Fruit fly (Drosophila melanogaster): ENCODE measurements around the gene Nmt.

The Nmt gene

dm6 chr3L:8187397-8187811, 9.2 kb upstream of the Nmt start:
- peak; percentile 16; the same call in 1 of the 2 replicates for TF ChIP-seq Ets98B (GFP tag; IDR thresholded peaks at IDR 0.05)
- TF ChIP-seq CG32121 (GFP tag; IDR thresholded peaks at IDR 0.05), result 0 out of 2 replicates have a peak, but pooled peaks have one; percentile 30
- no peak for TF ChIP-seq gl (tag; optimal IDR thresholded peaks at IDR 0.05)

- peak; percentile 78 for TF ChIP-seq Snoo (tag; optimal IDR thresholded peaks at IDR 0.05)
- peak; percentile 84 for TF ChIP-seq rn (GFP tag; IDR thresholded peaks at IDR 0.05)
- TF ChIP-seq CG9948 (tag; optimal IDR thresholded peaks at IDR 0.05), result peak; percentile 73
- TF ChIP-seq EcR (GFP tag; optimal IDR thresholded peaks at IDR 0.05), result no peak
- TF ChIP-seq CG10348 (GFP tag; IDR thresholded peaks at IDR 0.05), result peak; percentile 77
- TF ChIP-seq Pif1A (GFP tag; optimal IDR thresholded peaks at IDR 0.05), result no peak
- peak; percentile 81 for TF ChIP-seq fd96Ca (GFP tag; IDR thresholded peaks at IDR 0.05)
- peak; percentile 82 for TF ChIP-seq Ets98B (GFP tag; IDR thresholded peaks at IDR 0.05)
- peak; percentile 92 for TF ChIP-seq CG4496 (GFP tag; IDR thresholded peaks at IDR 0.05)
- peak; percentile 69 for TF ChIP-seq CG34367 (tag; optimal IDR thresholded peaks at IDR 0.05)
- peak; percentile 19 for TF ChIP-seq gl (tag; optimal IDR thresholded peaks at IDR 0.05)
- TF ChIP-seq CG15710 (tag; optimal IDR thresholded peaks at IDR 0.05), result peak; percentile 87
- TF ChIP-seq Pif1B (GFP tag; optimal IDR thresholded peaks at IDR 0.05), result peak; percentile 73
- TF ChIP-seq D1 (tag; optimal IDR thresholded peaks at IDR 0.05), result no peak
- TF ChIP-seq CG12605 (GFP tag; IDR thresholded peaks at IDR 0.05), result peak; percentile 50; the same call in 1 of the 2 replicates
- TF ChIP-seq CG14655 (GFP tag; optimal IDR thresholded peaks at IDR 0.05), result no peak
- peak; percentile 82 for TF ChIP-seq CG8159 (tag; optimal IDR thresholded peaks at IDR 0.05)
- TF ChIP-seq CG32121 (GFP tag; IDR thresholded peaks at IDR 0.05), result peak; percentile 89
- peak; percentile 74 for TF ChIP-seq CG8301 (tag; optimal IDR thresholded peaks at IDR 0.05)
- TF ChIP-seq CG17806 (tag; optimal IDR thresholded peaks at IDR 0.05), result peak; percentile 73
- TF ChIP-seq CG13204 (GFP tag; optimal IDR thresholded peaks at IDR 0.05), result no peak
Observed at dm6 chr3L:8186627-8187396, 8.6 kb upstream of the Nmt start, which contains the start of the genes ERR and Atg18a. ERR (minus strand) TSS chr3L:8186671. Atg18a (plus strand) TSS chr3L:8186857.

dm6 chr3L:8185263-8186227, 7.3 kb upstream of the Nmt start:
- TF ChIP-seq CG4496 (GFP tag; IDR thresholded peaks at IDR 0.05), result peak; percentile 66; the same call in 2 of the 3 replicates
- TF ChIP-seq CG13204 (GFP tag; optimal IDR thresholded peaks at IDR 0.05), result no peak
- peak; percentile 42; the same call in 1 of the 2 replicates for TF ChIP-seq CG32121 (GFP tag; IDR thresholded peaks at IDR 0.05)
- TF ChIP-seq Pif1B (GFP tag; optimal IDR thresholded peaks at IDR 0.05), result peak; percentile 65
- TF ChIP-seq rn (GFP tag; IDR thresholded peaks at IDR 0.05), result no peak
- TF ChIP-seq CG34367 (tag; optimal IDR thresholded peaks at IDR 0.05), result peak; percentile 36
- TF ChIP-seq CG8159 (tag; optimal IDR thresholded peaks at IDR 0.05), result peak; percentile 74
- peak; percentile 53 for TF ChIP-seq Ets98B (GFP tag; IDR thresholded peaks at IDR 0.05)
- no peak for TF ChIP-seq D1 (tag; optimal IDR thresholded peaks at IDR 0.05)
- peak; percentile 59 for TF ChIP-seq CG8301 (tag; optimal IDR thresholded peaks at IDR 0.05)
- peak; percentile 72 for TF ChIP-seq fd96Ca (GFP tag; IDR thresholded peaks at IDR 0.05)
- no peak for TF ChIP-seq CG10348 (GFP tag; IDR thresholded peaks at IDR 0.05)
- TF ChIP-seq EcR (GFP tag; optimal IDR thresholded peaks at IDR 0.05), result peak; percentile 25
- TF ChIP-seq CG9948 (tag; optimal IDR thresholded peaks at IDR 0.05), result peak; percentile 48
- peak; percentile 42 for TF ChIP-seq Snoo (tag; optimal IDR thresholded peaks at IDR 0.05)
- peak; percentile 57 for TF ChIP-seq CG15710 (tag; optimal IDR thresholded peaks at IDR 0.05)
- peak; percentile 33 for TF ChIP-seq CG17806 (tag; optimal IDR thresholded peaks at IDR 0.05)

- TF ChIP-seq Snoo (tag; optimal IDR thresholded peaks at IDR 0.05) (no peak), Pif1B (GFP tag; optimal IDR thresholded peaks at IDR 0.05) (no peak)
Observed at dm6 chr3L:8180464-8181137, 2.4 kb upstream of the Nmt start, which contains the start of the genes mthl7 and Uxs. mthl7 (minus strand) TSS chr3L:8180514. Uxs (plus strand) TSS chr3L:8180923.

- TF ChIP-seq CG13204 (GFP tag; optimal IDR thresholded peaks at IDR 0.05) (no peak), Pif1B (GFP tag; optimal IDR thresholded peaks at IDR 0.05) (no peak), Ets98B (GFP tag; IDR thresholded peaks at IDR 0.05) (no peak), EcR (GFP tag; optimal IDR thresholded peaks at IDR 0.05) (no peak), rn (GFP tag; IDR thresholded peaks at IDR 0.05) (no peak), CG10348 (GFP tag; IDR thresholded peaks at IDR 0.05) (no peak), CG14655 (GFP tag; optimal IDR thresholded peaks at IDR 0.05) (no peak), gl (tag; optimal IDR thresholded peaks at IDR 0.05) (no peak)
Observed at dm6 chr3L:8175818-8176217, 2.4 kb downstream of the Nmt start, which contains the start of gene RecQ4. RecQ4 (minus strand) TSS chr3L:8175978.

Data from whole organism, pupa.